Fruit fly (Drosophila melanogaster) whole organism: ENCODE results near the gene CG18542.

Source experiments
- CG8478 ChIP-seq: fragments of >200 bp; optimal IDR thresholded peaks from 2 replicates; lab custom pipeline; 2018; ENCODE audit warnings: inconsistent platforms
- Dll ChIP-seq: fragments of >200 bp; optimal IDR thresholded peaks from 2 replicates; lab custom pipeline; 2017
- pan ChIP-seq: fragments of >200 bp; optimal IDR thresholded peaks from 2 replicates; lab custom pipeline; 2017
- psq ChIP-seq: fragments of >200 bp; optimal IDR thresholded peaks from 2 replicates; lab custom pipeline; 2017
- usp ChIP-seq: fragments of >200 bp; optimal IDR thresholded peaks from 2 replicates; lab custom pipeline; 2017; ENCODE audit warnings: missing biosample characterization, missing genetic modification characterization, mixed read lengths

DNA sequence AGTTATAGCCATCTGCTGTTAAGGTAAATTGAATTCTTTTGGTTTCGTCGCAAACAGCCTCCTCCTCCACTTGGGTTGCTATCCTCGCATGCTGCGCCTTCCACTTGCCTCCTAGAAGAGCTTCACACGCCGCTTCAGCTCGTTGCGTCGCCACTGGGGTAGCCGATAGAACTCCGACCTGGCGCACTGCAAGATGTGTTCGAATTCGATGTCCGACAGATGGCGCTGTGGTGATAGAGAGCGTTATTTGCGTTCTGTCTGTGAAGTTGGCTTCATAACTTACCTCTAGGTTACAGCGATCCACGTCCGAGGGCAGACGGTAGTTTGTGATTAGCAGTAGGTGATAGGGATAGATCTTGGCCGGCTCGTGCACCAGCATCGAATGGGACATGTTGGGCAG, 9.4 kb downstream of the CG18542 start:
- TF ChIP-seq CG8478 (no peak), psq (lab: Kevin White, UChicago) (no peak), pan (lab: Kevin White, UChicago) (no peak), Dll (no peak), usp (GFP tag; lab: Kevin White, UChicago) (no peak)
